Worm (Caenorhabditis elegans): Measurements from ENCODE around the gene etc-1.

DNA sequence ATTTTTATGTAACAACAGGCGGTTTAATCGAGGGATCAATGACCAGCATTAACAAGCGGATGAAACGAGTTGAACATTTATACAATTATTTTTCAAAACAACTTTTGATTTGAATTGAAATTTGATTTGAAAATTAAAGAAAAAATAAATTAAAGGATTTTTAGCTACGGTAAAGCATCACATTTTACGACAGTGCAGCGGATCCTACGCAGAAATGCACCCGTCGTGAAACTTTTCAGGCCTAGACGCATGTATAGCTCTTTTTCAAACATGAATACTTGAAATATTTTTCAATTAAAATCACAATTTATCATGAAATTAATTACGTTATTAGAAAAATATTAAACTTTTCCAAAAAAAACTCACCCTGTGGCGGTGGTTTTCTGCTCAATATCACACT is 36.4 kb downstream of the etc-1 start:
- TF ChIP-seq dpl-1 (GFP tag; optimal IDR thresholded peaks at IDR 0.05) (no peak), madf-3 (GFP tag; IDR thresholded peaks at IDR 0.05) (no peak), athp-1 (tag; optimal IDR thresholded peaks at IDR 0.05) (no peak), nfya-1 (tag; optimal IDR thresholded peaks at IDR 0.05; ENCODE audit: borderline replicate concordance, insufficient read depth) (no peak), egrh-3 (GFP tag; IDR thresholded peaks at IDR 0.05) (no peak), mel-28 (tag; optimal IDR thresholded peaks at IDR 0.05; ENCODE audit: borderline replicate concordance) (no peak)
